Worm (Caenorhabditis elegans): ENCODE measurements around the gene F26F12.4.

F26F12.4 gene

DNA sequence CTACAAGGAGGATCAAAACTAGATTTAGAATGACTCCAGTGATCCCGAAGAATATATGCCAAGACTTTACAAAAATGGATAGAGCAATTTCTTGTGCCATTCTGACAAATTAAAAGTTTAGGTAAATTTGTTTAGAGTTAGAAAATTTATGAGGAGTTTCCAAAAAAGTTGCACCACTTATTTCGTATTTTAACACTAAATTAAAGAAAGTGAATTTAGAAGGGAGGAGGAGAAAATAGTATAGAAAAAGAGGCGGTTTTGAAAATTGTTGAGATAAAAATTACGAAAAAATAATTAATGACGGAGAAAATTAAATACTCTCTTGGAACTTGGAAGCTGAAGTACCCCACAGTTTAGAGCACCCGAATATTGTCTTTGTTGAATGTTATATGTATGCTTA, 37.1 kb upstream of the F26F12.4 start, which contains the start of gene srd-15:
srd-15 (minus strand) TSS at position 101 of the 400 bp plus-strand sequence.
- TF ChIP-seq ceh-14 (tag; optimal IDR thresholded peaks at IDR 0.05), result no peak

DNA sequence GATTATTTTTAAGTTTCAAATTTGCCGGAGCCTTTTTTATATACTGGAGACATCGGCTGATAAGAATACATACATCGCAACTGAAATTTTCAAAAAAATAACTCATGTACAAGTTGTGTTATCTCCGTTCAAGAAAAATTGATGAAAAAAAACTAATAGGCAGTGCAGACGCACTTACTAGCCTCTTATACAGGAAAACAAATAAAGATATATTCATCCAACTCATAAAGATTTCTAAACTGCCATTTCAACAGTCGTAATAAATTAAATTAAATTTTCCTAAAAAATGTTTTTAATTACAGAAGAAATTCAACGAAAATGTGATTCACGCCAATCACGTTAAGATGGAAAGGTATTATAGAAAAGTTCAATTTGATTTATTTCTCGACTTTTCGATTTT, 32.7 kb upstream of the F26F12.4 start, which contains the start of gene C04E6.5:
C04E6.5 (plus strand) TSS at position 301 of the 400 bp plus-strand sequence.
- no peak for TF ChIP-seq lim-6 (tag; optimal IDR thresholded peaks at IDR 0.05)
- TF ChIP-seq pha-4 (tag; optimal IDR thresholded peaks at IDR 0.05), result no peak
- no peak for TF ChIP-seq ztf-16 (tag; optimal IDR thresholded peaks at IDR 0.05)
- TF ChIP-seq sox-4 (tag; optimal IDR thresholded peaks at IDR 0.05), result no peak
- TF ChIP-seq tbx-2 (tag; optimal IDR thresholded peaks at IDR 0.05), result no peak
- TF ChIP-seq F13H6.1 (tag; optimal IDR thresholded peaks at IDR 0.05), result no peak
- no peak for TF ChIP-seq nfya-1 (tag; optimal IDR thresholded peaks at IDR 0.05)
- no peak for TF ChIP-seq ceh-48 (tag; optimal IDR thresholded peaks at IDR 0.05)
- TF ChIP-seq hlh-15 (tag; optimal IDR thresholded peaks at IDR 0.05), result no peak
- TF ChIP-seq pat-9 (tag; optimal IDR thresholded peaks at IDR 0.05), result no peak
- no peak for TF ChIP-seq pqm-1 (tag; optimal IDR thresholded peaks at IDR 0.05)
- TF ChIP-seq elt-4 (tag; optimal IDR thresholded peaks at IDR 0.05), result no peak
- TF ChIP-seq pha-2 (tag; optimal IDR thresholded peaks at IDR 0.05), result no peak
- TF ChIP-seq pag-3 (tag; optimal IDR thresholded peaks at IDR 0.05; ENCODE audit: borderline replicate concordance), result no peak
- TF ChIP-seq K09A11.1 (tag; optimal IDR thresholded peaks at IDR 0.05; ENCODE audit: insufficient read depth), result no peak
- TF ChIP-seq gmeb-2 (tag; optimal IDR thresholded peaks at IDR 0.05), result no peak
- no peak for TF ChIP-seq eyg-1 (tag; optimal IDR thresholded peaks at IDR 0.05)

DNA sequence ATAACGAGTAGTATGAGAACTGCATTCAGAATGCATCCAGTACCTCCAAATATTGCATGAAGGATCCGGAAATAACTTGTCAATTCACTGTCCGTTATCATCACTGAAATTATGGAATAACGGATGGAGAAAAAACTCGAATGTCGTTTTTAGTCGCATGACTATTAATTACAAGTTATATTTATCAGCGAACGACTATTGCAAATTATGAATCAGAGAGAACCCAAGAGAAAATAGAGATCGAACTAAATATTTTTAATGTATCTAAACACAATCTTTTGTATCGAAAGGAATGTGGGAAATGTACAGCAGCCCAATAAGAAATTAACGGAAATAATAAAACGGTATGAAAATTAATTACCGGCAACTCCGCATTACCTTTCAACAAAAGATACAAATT, 30.8 kb upstream of the F26F12.4 start, which contains the start of gene srd-16:
srd-16 (minus strand) TSS at position 101 of the 400 bp plus-strand sequence.
- TF ChIP-seq ama-1 (optimal IDR thresholded peaks at IDR 0.05), result no peak
- no peak for TF ChIP-seq ttx-3 (tag; optimal IDR thresholded peaks at IDR 0.05)
- TF ChIP-seq nfya-1 (tag; optimal IDR thresholded peaks at IDR 0.05), result no peak
- TF ChIP-seq ref-2 (tag; optimal IDR thresholded peaks at IDR 0.05), result no peak
- TF ChIP-seq pros-1 (tag; optimal IDR thresholded peaks at IDR 0.05), result no peak
- no peak for TF ChIP-seq dmd-4 (tag; optimal IDR thresholded peaks at IDR 0.05; ENCODE audit: borderline replicate concordance)

DNA sequence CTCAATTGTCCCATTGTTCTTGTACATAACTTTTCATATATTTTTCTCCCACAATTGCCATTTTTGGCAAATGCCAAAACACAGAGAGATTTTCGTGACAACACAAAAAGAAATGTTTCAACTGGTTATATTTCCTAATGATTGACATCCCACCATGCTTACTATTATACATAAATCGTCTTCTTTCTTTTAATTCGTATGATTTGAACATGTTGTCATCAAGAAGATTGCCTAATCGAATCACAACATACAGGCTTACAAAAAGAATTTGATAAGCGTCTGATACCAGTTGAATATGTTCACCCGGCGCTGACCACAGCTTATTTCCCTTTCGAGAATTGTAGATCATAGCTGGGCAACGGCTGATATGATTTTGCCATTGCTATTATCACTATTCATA, 25.9 kb upstream of the F26F12.4 start, which contains the start of gene grd-9:
grd-9 (plus strand) TSS at position 301 of the 400 bp plus-strand sequence.
- TF ChIP-seq F13H6.1 (tag; optimal IDR thresholded peaks at IDR 0.05) (no peak), nhr-11 (tag; optimal IDR thresholded peaks at IDR 0.05) (no peak), ceh-22 (tag; optimal IDR thresholded peaks at IDR 0.05) (no peak), ceh-24 (tag; optimal IDR thresholded peaks at IDR 0.05) (no peak), lim-6 (tag; optimal IDR thresholded peaks at IDR 0.05) (no peak), hlh-30 (tag; optimal IDR thresholded peaks at IDR 0.05; ENCODE audit: insufficient read depth) (no peak), hlh-13 (GFP tag; optimal IDR thresholded peaks at IDR 0.05) (no peak), fkh-6 (tag; optimal IDR thresholded peaks at IDR 0.05) (no peak), ahr-1 (tag; optimal IDR thresholded peaks at IDR 0.05) (no peak)

DNA sequence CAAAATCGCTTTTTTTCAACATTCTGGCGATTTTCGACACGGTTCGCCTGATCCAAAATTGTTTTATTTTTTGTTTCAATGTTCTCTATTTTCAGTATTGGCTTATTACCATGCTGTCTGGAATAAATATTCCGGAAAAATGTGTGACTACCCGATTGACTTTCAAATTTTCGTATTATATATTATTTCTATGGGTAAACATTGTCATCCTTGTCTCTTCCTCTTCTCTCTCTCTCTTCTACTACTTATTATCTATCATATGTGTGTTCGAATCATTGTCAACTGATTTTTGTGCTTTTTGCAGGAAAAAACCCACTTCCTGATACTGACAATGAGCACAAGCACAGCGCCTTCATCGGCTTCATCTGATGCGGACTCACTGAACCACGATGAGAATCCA, 23.9 kb upstream of the F26F12.4 start, which contains the start of gene C04E6.7:
C04E6.7 (plus strand) TSS at position 301 of the 400 bp plus-strand sequence.
- TF ChIP-seq ceh-6 (GFP tag; optimal IDR thresholded peaks at IDR 0.05) (no peak), ceh-31 (tag; optimal IDR thresholded peaks at IDR 0.05) (no peak), fkh-10 (GFP tag; optimal IDR thresholded peaks at IDR 0.05) (no peak), tbx-7 (tag; optimal IDR thresholded peaks at IDR 0.05) (no peak), pqm-1 (tag; optimal IDR thresholded peaks at IDR 0.05) (no peak), syd-9 (tag; optimal IDR thresholded peaks at IDR 0.05) (no peak), ceh-22 (tag; optimal IDR thresholded peaks at IDR 0.05) (no peak), ets-4 (tag; optimal IDR thresholded peaks at IDR 0.05) (no peak), unc-55 (GFP tag; optimal IDR thresholded peaks at IDR 0.05) (no peak), gmeb-2 (tag; optimal IDR thresholded peaks at IDR 0.05) (no peak), elt-4 (tag; optimal IDR thresholded peaks at IDR 0.05) (no peak), lin-11 (tag; optimal IDR thresholded peaks at IDR 0.05) (no peak), hlh-15 (tag; optimal IDR thresholded peaks at IDR 0.05) (no peak), ttx-3 (tag; optimal IDR thresholded peaks at IDR 0.05) (no peak), K02D7.2 (tag; optimal IDR thresholded peaks at IDR 0.05) (no peak), tbx-2 (tag; optimal IDR thresholded peaks at IDR 0.05) (no peak)

Data from whole organism, late embryonic.